Worm (Caenorhabditis elegans): ENCODE measurements around the gene ulp-4.

The ulp-4 gene

ce11 chrII:8112063-8112462, 17.7 kb upstream of the ulp-4 start, which contains the start of gene lron-4:
Gene lron-4, minus strand, starts transcription at chrII:8112163.
- no peak for TF ChIP-seq snpc-4 (tag; optimal IDR thresholded peaks at IDR 0.05)
- TF ChIP-seq nhr-12 (tag; optimal IDR thresholded peaks at IDR 0.05): no peak
- no peak for TF ChIP-seq ceh-43 (GFP tag; optimal IDR thresholded peaks at IDR 0.05)
- TF ChIP-seq sptf-1 (tag; optimal IDR thresholded peaks at IDR 0.05): no peak
- TF ChIP-seq elt-3 (tag; optimal IDR thresholded peaks at IDR 0.05): no peak
- no peak for TF ChIP-seq nhr-76 (tag; optimal IDR thresholded peaks at IDR 0.05)
- no peak for TF ChIP-seq M03D4.4 (tag; optimal IDR thresholded peaks at IDR 0.05)
- no peak for TF ChIP-seq nhr-2 (tag; optimal IDR thresholded peaks at IDR 0.05)
- no peak for TF ChIP-seq elt-1 (tag; optimal IDR thresholded peaks at IDR 0.05; ENCODE audit: borderline replicate concordance, insufficient read depth)
- no peak for TF ChIP-seq hlh-1 (tag; optimal IDR thresholded peaks at IDR 0.05)
- TF ChIP-seq cnd-1 (tag; optimal IDR thresholded peaks at IDR 0.05): no peak
- TF ChIP-seq flh-1 (GFP tag; optimal IDR thresholded peaks at IDR 0.05): no peak
- TF ChIP-seq unc-39 (tag; optimal IDR thresholded peaks at IDR 0.05): no peak
- TF ChIP-seq ceh-83 (GFP tag; optimal IDR thresholded peaks at IDR 0.05): no peak
- TF ChIP-seq lsy-2 (tag; optimal IDR thresholded peaks at IDR 0.05): no peak
- TF ChIP-seq mep-1 (tag; optimal IDR thresholded peaks at IDR 0.05): no peak
- no peak for TF ChIP-seq drap-1 (GFP tag; optimal IDR thresholded peaks at IDR 0.05)
- TF ChIP-seq bed-3 (GFP tag; optimal IDR thresholded peaks at IDR 0.05): no peak
- no peak for TF ChIP-seq sem-2 (GFP tag; optimal IDR thresholded peaks at IDR 0.05)
- TF ChIP-seq ztf-11 (tag; optimal IDR thresholded peaks at IDR 0.05): no peak

- no peak for TF ChIP-seq unc-120 (tag; optimal IDR thresholded peaks at IDR 0.05; ENCODE audit: poor library complexity, severe bottlenecking)
- TF ChIP-seq unc-62 (GFP tag; optimal IDR thresholded peaks at IDR 0.05): peak; percentile 26
Observed at ce11 chrII:8116159-8116558, 13.6 kb upstream of the ulp-4 start, which contains the start of gene unc-105. Gene unc-105, plus strand, starts transcription at chrII:8116459.

ce11 chrII:8117426-8117825, 12.3 kb upstream of the ulp-4 start:
- TF ChIP-seq bed-3 (GFP tag; optimal IDR thresholded peaks at IDR 0.05): no peak
- TF ChIP-seq M03D4.4 (tag; optimal IDR thresholded peaks at IDR 0.05): no peak
- no peak for TF ChIP-seq snpc-4 (tag; optimal IDR thresholded peaks at IDR 0.05)
- TF ChIP-seq unc-120 (tag; optimal IDR thresholded peaks at IDR 0.05; ENCODE audit: poor library complexity, severe bottlenecking): peak; percentile 79

ce11 chrII:8124867-8125266, 4.9 kb upstream of the ulp-4 start, which contains the start of gene ire-1:
Gene ire-1, minus strand, starts transcription at chrII:8124910.
- TF ChIP-seq snpc-4 (tag; optimal IDR thresholded peaks at IDR 0.05) (no peak), tbx-8 (GFP tag; optimal IDR thresholded peaks at IDR 0.05) (no peak), unc-39 (tag; optimal IDR thresholded peaks at IDR 0.05) (no peak), zip-8 (tag; optimal IDR thresholded peaks at IDR 0.05) (no peak), nhr-28 (tag; optimal IDR thresholded peaks at IDR 0.05) (no peak), bed-3 (GFP tag; optimal IDR thresholded peaks at IDR 0.05) (no peak), M03D4.4 (tag; optimal IDR thresholded peaks at IDR 0.05) (no peak), lin-32 (GFP tag; optimal IDR thresholded peaks at IDR 0.05) (no peak), ztf-11 (tag; optimal IDR thresholded peaks at IDR 0.05) (no peak), nhr-237 (tag; optimal IDR thresholded peaks at IDR 0.05) (peak; percentile 47), hlh-1 (tag; optimal IDR thresholded peaks at IDR 0.05) (peak; percentile 10), unc-62 (GFP tag; optimal IDR thresholded peaks at IDR 0.05) (no peak), drap-1 (GFP tag; optimal IDR thresholded peaks at IDR 0.05) (no peak), elt-1 (tag; optimal IDR thresholded peaks at IDR 0.05; ENCODE audit: borderline replicate concordance, insufficient read depth) (no peak), nhr-76 (tag; optimal IDR thresholded peaks at IDR 0.05) (no peak), mls-2 (tag; optimal IDR thresholded peaks at IDR 0.05) (no peak), ces-1 (GFP tag; optimal IDR thresholded peaks at IDR 0.05) (no peak), nhr-2 (tag; optimal IDR thresholded peaks at IDR 0.05) (no peak), lin-13 (tag; optimal IDR thresholded peaks at IDR 0.05) (peak; percentile 7), sem-2 (GFP tag; optimal IDR thresholded peaks at IDR 0.05) (no peak), ham-2 (GFP tag; optimal IDR thresholded peaks at IDR 0.05) (no peak), ceh-39 (tag; optimal IDR thresholded peaks at IDR 0.05) (no peak), ceh-83 (GFP tag; optimal IDR thresholded peaks at IDR 0.05) (no peak), unc-120 (tag; optimal IDR thresholded peaks at IDR 0.05; ENCODE audit: poor library complexity, severe bottlenecking) (peak; percentile 3), flh-1 (GFP tag; optimal IDR thresholded peaks at IDR 0.05) (no peak), ceh-43 (GFP tag; optimal IDR thresholded peaks at IDR 0.05) (no peak), mep-1 (tag; optimal IDR thresholded peaks at IDR 0.05) (peak; percentile 62), pha-4 (tag; optimal IDR thresholded peaks at IDR 0.05) (peak; percentile 67), blmp-1 (tag; optimal IDR thresholded peaks at IDR 0.05) (no peak), mab-5 (tag; optimal IDR thresholded peaks at IDR 0.05) (no peak), cnd-1 (tag; optimal IDR thresholded peaks at IDR 0.05) (no peak), nhr-12 (tag; optimal IDR thresholded peaks at IDR 0.05) (no peak), sptf-1 (tag; optimal IDR thresholded peaks at IDR 0.05) (no peak), lsy-2 (tag; optimal IDR thresholded peaks at IDR 0.05) (peak; percentile 99), elt-3 (tag; optimal IDR thresholded peaks at IDR 0.05) (no peak)

Measured in whole organism, mixed stage, embryonic.